Worm (Caenorhabditis elegans) whole organism, L1 larva: ENCODE results near the gene F10C2.5.

Experiments used
- C04F5.9 ChIP-seq: sonication (generic microtip); optimal IDR thresholded peaks from 2 replicates; lab custom pipeline; 2016; ENCODE audit warnings: missing genetic modification characterization, missing compliant biosample characterization
- C16A3.4 ChIP-seq: fragments of 150-350 bp; optimal IDR thresholded peaks from 2 replicates; lab custom pipeline; 2014; ENCODE audit warnings: missing biosample characterization, missing genetic modification characterization
- Y116A8C.19 ChIP-seq: sonication (generic microtip); optimal IDR thresholded peaks from 2 replicates; lab custom pipeline; 2016; ENCODE audit warnings: missing compliant biosample characterization, missing genetic modification characterization, borderline replicate concordance
- alr-1 ChIP-seq: fragments of 200-800 bp; sonication (Bioruptor generic); optimal IDR thresholded peaks from 2 replicates; lab custom pipeline; 2018; ENCODE audit warnings: borderline replicate concordance, mild to moderate bottlenecking, missing genetic modification characterization, missing compliant biosample characterization
- aly-2 ChIP-seq: fragments of 150-350 bp; optimal IDR thresholded peaks from 2 replicates; lab custom pipeline; 2014; ENCODE audit warnings: missing biosample characterization, missing genetic modification characterization
- ceh-63 ChIP-seq: fragments of 200-800 bp; sonication (Bioruptor generic); optimal IDR thresholded peaks from 2 replicates; lab custom pipeline; 2018; ENCODE audit warnings: mild to moderate bottlenecking, missing genetic modification characterization, missing compliant biosample characterization
- ces-1 ChIP-seq: fragments of 150-350 bp; optimal IDR thresholded peaks from 2 replicates; lab custom pipeline; 2014; ENCODE audit warnings: missing biosample characterization, missing genetic modification reagents, missing genetic modification characterization
- dpl-1 ChIP-seq, 3 experiments: fragments of 150-350 bp in 2 of 3; sonication (generic microtip) in 1 of 3; optimal IDR thresholded peaks; 2 replicates each; lab custom pipeline; 2014 to 2017; ENCODE audit warnings: missing biosample characterization in 3 of 3, missing genetic modification characterization in 3 of 3, missing genetic modification reagents in 3 of 3
- dsc-1 ChIP-seq: sonication (generic microtip); optimal IDR thresholded peaks from 2 replicates; lab custom pipeline; 2016; ENCODE audit warnings: mild to moderate bottlenecking, missing genetic modification characterization, missing compliant biosample characterization
- elt-2 ChIP-seq: sonication (generic microtip); optimal IDR thresholded peaks from 2 replicates; lab custom pipeline; 2016; ENCODE audit warnings: missing genetic modification characterization, mild to moderate bottlenecking, inconsistent platforms, missing compliant biosample characterization, missing genetic modification reagents
- elt-3 ChIP-seq, 6 experiments: fragments of 150-350 bp in 1 of 6; sonication (generic microtip); optimal IDR thresholded peaks; 2 replicates each; lab custom pipeline; 2017 to 2018; ENCODE audit warnings: missing biosample characterization in 6 of 6, missing genetic modification characterization in 6 of 6, inconsistent platforms in 1 of 6
- fkh-10 ChIP-seq: sonication (generic microtip); optimal IDR thresholded peaks from 2 replicates; lab custom pipeline; 2017; ENCODE audit warnings: missing biosample characterization, missing genetic modification reagents, missing genetic modification characterization
- fkh-8 ChIP-seq: sonication (generic microtip); optimal IDR thresholded peaks from 2 replicates; lab custom pipeline; 2016; ENCODE audit warnings: mild to moderate bottlenecking, missing genetic modification characterization, missing compliant biosample characterization
- grh-1 ChIP-seq: fragments of 200-800 bp; sonication (Bioruptor generic); IDR thresholded peaks from 2 replicates; pipeline ENCODE4 v1.3.6; 2022; ENCODE audit warnings: missing genetic modification reagents, missing genetic modification characterization, missing compliant biosample characterization
- hlh-17 ChIP-seq: fragments of 200-800 bp; sonication (Bioruptor generic); optimal IDR thresholded peaks from 2 replicates; lab custom pipeline; 2018; ENCODE audit warnings: missing genetic modification characterization, mild to moderate bottlenecking, missing compliant biosample characterization, moderate library complexity, borderline replicate concordance
- hpl-2 ChIP-seq: fragments of 150-350 bp; optimal IDR thresholded peaks from 2 replicates; lab custom pipeline; 2014; ENCODE audit warnings: missing biosample characterization, missing genetic modification reagents, missing genetic modification characterization
- irx-1 ChIP-seq: sonication (generic microtip); optimal IDR thresholded peaks from 2 replicates; lab custom pipeline; 2016; ENCODE audit warnings: missing genetic modification characterization, missing compliant biosample characterization
- jun-1 ChIP-seq: fragments of 150-350 bp; optimal IDR thresholded peaks from 2 replicates; lab custom pipeline; 2014; ENCODE audit warnings: missing biosample characterization, missing genetic modification reagents, missing genetic modification characterization
- lin-13 ChIP-seq: fragments of 150-350 bp; optimal IDR thresholded peaks from 2 replicates; lab custom pipeline; 2014; ENCODE audit warnings: missing biosample characterization, missing genetic modification reagents, missing genetic modification characterization
- lin-15B ChIP-seq: fragments of 150-350 bp; sonication (generic microtip); optimal IDR thresholded peaks from 3 replicates; lab custom pipeline; 2014; ENCODE audit warnings: missing biosample characterization, missing genetic modification characterization
- lin-35 ChIP-seq, 2 experiments: fragments of 150-350 bp; optimal IDR thresholded peaks; 2 replicates each; lab custom pipeline; 2014; ENCODE audit warnings: missing biosample characterization in 2 of 2, missing genetic modification characterization in 2 of 2, missing genetic modification reagents in 2 of 2
- lin-39 ChIP-seq: fragments of 150-350 bp; optimal IDR thresholded peaks from 2 replicates; lab custom pipeline; 2014; ENCODE audit warnings: missing biosample characterization, missing genetic modification reagents, missing genetic modification characterization
- lsy-2 ChIP-seq, 2 experiments: fragments of 150-350 bp; optimal IDR thresholded peaks; 2 replicates each; lab custom pipeline; 2014; ENCODE audit warnings: missing biosample characterization in 2 of 2, missing genetic modification characterization in 2 of 2
- mab-9 ChIP-seq: fragments of 200-800 bp; sonication (Bioruptor generic); IDR thresholded peaks from 2 replicates; pipeline ENCODE4 v1.3.6; 2022; ENCODE audit warnings: missing genetic modification reagents, missing genetic modification characterization, missing compliant biosample characterization
- mep-1 ChIP-seq: fragments of 150-350 bp; optimal IDR thresholded peaks from 2 replicates; lab custom pipeline; 2014; ENCODE audit warnings: missing biosample characterization, missing genetic modification characterization
- nhr-237 ChIP-seq: fragments of 150-350 bp; optimal IDR thresholded peaks from 2 replicates; lab custom pipeline; 2014; ENCODE audit warnings: missing biosample characterization, missing genetic modification characterization
- nhr-76 ChIP-seq: sonication (generic microtip); optimal IDR thresholded peaks from 2 replicates; lab custom pipeline; 2017; ENCODE audit warnings: missing biosample characterization, missing genetic modification characterization
- nhr-77 ChIP-seq: fragments of 150-350 bp; optimal IDR thresholded peaks from 2 replicates; lab custom pipeline; 2014; ENCODE audit warnings: missing biosample characterization, missing genetic modification characterization
- nhr-84 ChIP-seq: sonication (generic microtip); optimal IDR thresholded peaks from 2 replicates; lab custom pipeline; 2017; ENCODE audit warnings: missing biosample characterization, missing genetic modification characterization
- nhr-85 ChIP-seq: sonication (generic microtip); peaks from one replicate; lab custom pipeline; 2016; ENCODE audit warnings: missing genetic modification characterization, inconsistent platforms, missing compliant biosample characterization
- nhr-90 ChIP-seq: sonication (generic microtip); optimal IDR thresholded peaks from 2 replicates; lab custom pipeline; 2016; ENCODE audit warnings: mild to moderate bottlenecking, missing genetic modification characterization, missing compliant biosample characterization; ENCODE audit not compliant: poor library complexity
- pag-3 ChIP-seq: sonication (generic microtip); optimal IDR thresholded peaks from 2 replicates; lab custom pipeline; 2017; ENCODE audit warnings: missing genetic modification characterization, mild to moderate bottlenecking, missing compliant biosample characterization, antibody characterized with exemption, borderline replicate concordance; ENCODE audit not compliant: insufficient read depth
- pax-3 ChIP-seq: fragments of 200-800 bp; sonication (Bioruptor generic); optimal IDR thresholded peaks from 2 replicates; lab custom pipeline; 2018; ENCODE audit warnings: mild to moderate bottlenecking, missing genetic modification characterization, moderate library complexity, missing compliant biosample characterization
- pqm-1 ChIP-seq: sonication (generic microtip); optimal IDR thresholded peaks from 3 replicates; lab custom pipeline; 2017; ENCODE audit warnings: missing biosample characterization, missing genetic modification characterization
- rnt-1 ChIP-seq: sonication (generic microtip); optimal IDR thresholded peaks from 2 replicates; lab custom pipeline; 2016; ENCODE audit warnings: mild to moderate bottlenecking, missing genetic modification characterization, moderate library complexity, missing compliant biosample characterization
- skn-1 ChIP-seq: fragments of 150-350 bp; optimal IDR thresholded peaks from 2 replicates; lab custom pipeline; 2014; ENCODE audit warnings: missing biosample characterization, missing genetic modification characterization
- snpc-4 ChIP-seq: fragments of 150-350 bp; optimal IDR thresholded peaks from 2 replicates; lab custom pipeline; 2014; ENCODE audit warnings: missing biosample characterization, missing genetic modification characterization
- snu-23 ChIP-seq: sonication (generic microtip); optimal IDR thresholded peaks from 2 replicates; lab custom pipeline; 2016; ENCODE audit warnings: missing genetic modification characterization, missing compliant biosample characterization
- sox-4 ChIP-seq: sonication (generic microtip); optimal IDR thresholded peaks from 2 replicates; lab custom pipeline; 2016; ENCODE audit warnings: missing genetic modification characterization, missing compliant biosample characterization
- sptf-1 ChIP-seq: fragments of 150-350 bp; optimal IDR thresholded peaks from 2 replicates; lab custom pipeline; 2014; ENCODE audit warnings: missing biosample characterization, missing genetic modification characterization
- swsn-7 ChIP-seq: sonication (generic microtip); optimal IDR thresholded peaks from 2 replicates; lab custom pipeline; 2016; ENCODE audit warnings: missing genetic modification characterization, missing compliant biosample characterization
- tbx-2 ChIP-seq: sonication (generic microtip); optimal IDR thresholded peaks from 2 replicates; lab custom pipeline; 2016; ENCODE audit warnings: missing genetic modification characterization, missing compliant biosample characterization
- tlp-1 ChIP-seq: fragments of 150-350 bp; optimal IDR thresholded peaks from 2 replicates; lab custom pipeline; 2014; ENCODE audit warnings: missing biosample characterization, missing genetic modification characterization
- unc-30 ChIP-seq: sonication (generic microtip); optimal IDR thresholded peaks from 2 replicates; lab custom pipeline; 2017; ENCODE audit warnings: missing biosample characterization, missing genetic modification characterization
- unc-98 ChIP-seq: fragments of 200-800 bp; sonication (Bioruptor generic); IDR thresholded peaks from 2 replicates; pipeline ENCODE4 v1.3.6; 2022; ENCODE audit warnings: missing genetic modification characterization, missing compliant biosample characterization
- vab-15 ChIP-seq: sonication (generic microtip); optimal IDR thresholded peaks from 2 replicates; lab custom pipeline; 2017; ENCODE audit warnings: missing genotype, mild to moderate bottlenecking, missing genetic modification characterization, missing compliant biosample characterization
- xbp-1 ChIP-seq: sonication (generic microtip); optimal IDR thresholded peaks from 2 replicates; lab custom pipeline; 2016; ENCODE audit warnings: missing genetic modification characterization, missing compliant biosample characterization
- zag-1 ChIP-seq: fragments of 150-350 bp; optimal IDR thresholded peaks from 2 replicates; lab custom pipeline; 2014; ENCODE audit warnings: missing biosample characterization, missing genetic modification characterization
- ztf-11 ChIP-seq, 2 experiments: sonication (generic microtip); optimal IDR thresholded peaks; 2 replicates each; lab custom pipeline; 2016 to 2017; ENCODE audit warnings: missing genetic modification characterization in 2 of 2, missing biosample characterization in 1 of 2, missing compliant biosample characterization in 1 of 2
- ztf-4 ChIP-seq: fragments of 150-350 bp; optimal IDR thresholded peaks from 2 replicates; lab custom pipeline; 2014; ENCODE audit warnings: missing biosample characterization, missing genetic modification characterization

The F10C2.5 gene

DNA sequence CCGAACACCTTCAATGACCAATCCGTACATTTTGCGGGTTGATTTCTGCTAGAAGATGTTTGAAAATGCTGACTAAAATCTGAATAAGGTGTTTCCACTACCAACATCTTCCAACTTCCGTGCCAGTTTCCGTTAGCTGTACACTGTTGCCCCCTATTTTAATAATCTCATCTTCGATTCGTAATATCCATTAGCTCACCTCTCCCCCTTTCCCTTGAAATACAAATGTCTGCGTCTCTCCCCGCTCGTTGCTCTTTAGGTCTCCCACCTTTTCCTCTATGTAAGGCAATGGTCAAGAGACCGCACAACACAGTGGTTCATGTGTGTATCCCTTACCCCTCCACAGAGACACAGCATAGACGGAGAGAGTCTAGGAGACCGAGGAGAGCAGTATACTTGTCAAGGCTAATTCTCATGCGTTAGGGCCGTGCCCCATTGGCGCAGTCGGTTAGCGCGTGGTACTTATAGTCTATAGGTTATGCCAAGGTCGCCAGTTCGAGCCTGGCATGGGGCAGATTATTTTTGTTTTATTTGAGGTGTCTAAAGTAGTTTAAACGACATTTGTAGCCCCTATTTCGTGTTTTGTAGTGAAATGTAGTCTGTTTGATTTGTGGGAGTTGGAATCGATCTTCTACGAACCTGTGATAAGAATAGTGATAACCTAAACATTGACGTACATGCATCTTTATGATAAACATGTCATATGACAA lies 43.3 kb upstream of the F10C2.5 start, which contains the start of gene gcy-33 (continued):
- TF ChIP-seq ces-1 (GFP tag; lab: Kevin White, UChicago), result no peak
- no peak for TF ChIP-seq unc-98 (GFP tag; lab: Robert Waterston, UW)
- peak; percentile 18 for TF ChIP-seq fkh-10 (GFP tag; lab: Kevin White, UChicago)
- peak; percentile 62 for TF ChIP-seq tlp-1 (tag; lab: Kevin White, UChicago)
- peak; percentile 71 for TF ChIP-seq pqm-1 (tag; lab: Kevin White, UChicago)
- peak; percentile 83 for TF ChIP-seq pax-3 (tag; lab: Kevin White, UChicago)
- peak; percentile 60 for TF ChIP-seq irx-1 (tag; lab: Kevin White, UChicago)
- TF ChIP-seq vab-15 (tag; lab: Kevin White, UChicago), result no peak
- no peak for TF ChIP-seq alr-1
- peak; percentile 68 for TF ChIP-seq jun-1 (tag; lab: Kevin White, UChicago)
- TF ChIP-seq nhr-76 (tag; lab: Kevin White, UChicago), result peak; percentile 24
- no peak for TF ChIP-seq hpl-2 (GFP tag; lab: Kevin White, UChicago)
- TF ChIP-seq nhr-77 (tag; lab: Kevin White, UChicago), result peak; percentile 43
- no peak for TF ChIP-seq zag-1
- TF ChIP-seq hlh-17 (GFP tag; lab: Kevin White, UChicago), result no peak
- TF ChIP-seq sptf-1, result no peak
- TF ChIP-seq grh-1 (GFP tag; lab: Robert Waterston, UW), result 0 out of 2 replicates have a peak, but pooled peaks have one; percentile 18
- peak in 1 of 2 experiments; percentile 81 for TF ChIP-seq ztf-11 (tag; optimal IDR thresholded peaks at IDR 0.05; lab: Kevin White, UChicago)
- TF ChIP-seq lin-15B (tag; lab: Kevin White, UChicago), result no peak
- TF ChIP-seq nhr-85 (tag; lab: Kevin White, UChicago), result peak; percentile 83
- peak in 5 of 6 experiments; percentile 17 to 58 (median 43) for TF ChIP-seq elt-3 (tag; optimal IDR thresholded peaks at IDR 0.05; lab: Kevin White, UChicago)
- TF ChIP-seq lsy-2 (tag; optimal IDR thresholded peaks at IDR 0.05; lab: Kevin White, UChicago), result peak; percentile 73 to 79
- TF ChIP-seq rnt-1 (tag; lab: Kevin White, UChicago), result peak; percentile 73
- peak; percentile 76 for TF ChIP-seq tbx-2 (tag; lab: Kevin White, UChicago)
- peak; percentile 8 for TF ChIP-seq C04F5.9
- TF ChIP-seq swsn-7, result peak; percentile 88
- peak; percentile 92 for TF ChIP-seq snu-23 (GFP tag; lab: Kevin White, UChicago)
- peak; percentile 44 for TF ChIP-seq lin-13 (GFP tag; lab: Kevin White, UChicago)
- no peak for TF ChIP-seq ceh-63 (GFP tag; lab: Kevin White, UChicago)
- peak; percentile 91 for TF ChIP-seq nhr-90 (tag; lab: Kevin White, UChicago)
- TF ChIP-seq unc-30 (tag; lab: Kevin White, UChicago), result no peak
- TF ChIP-seq pag-3 (tag; lab: Kevin White, UChicago), result no peak
- peak; percentile 81 for TF ChIP-seq snpc-4 (tag; lab: Kevin White, UChicago)
- TF ChIP-seq lin-35 (GFP tag; optimal IDR thresholded peaks at IDR 0.05; lab: Kevin White, UChicago), result peak; percentile 71 to 82
- TF ChIP-seq xbp-1 (tag; lab: Kevin White, UChicago), result peak; percentile 83
- peak; percentile 81 for TF ChIP-seq dsc-1
- peak; percentile 71 for TF ChIP-seq sox-4 (tag; lab: Kevin White, UChicago)
- no peak for TF ChIP-seq Y116A8C.19
- peak; percentile 63 for TF ChIP-seq skn-1
- TF ChIP-seq nhr-84 (tag; lab: Kevin White, UChicago), result no peak
- peak; percentile 75 for TF ChIP-seq aly-2 (tag; lab: Kevin White, UChicago)
- TF ChIP-seq elt-2 (tag; lab: Kevin White, UChicago), result peak; percentile 98
- TF ChIP-seq nhr-237 (tag; lab: Kevin White, UChicago), result peak; percentile 58
- no peak for TF ChIP-seq mab-9
- peak; percentile 81 for TF ChIP-seq C16A3.4 (tag; lab: Kevin White, UChicago)
- no peak for TF ChIP-seq lin-39
- TF ChIP-seq ztf-4, result peak; percentile 58
- peak; percentile 87 for TF ChIP-seq mep-1
- TF ChIP-seq dpl-1 (GFP tag; optimal IDR thresholded peaks at IDR 0.05; lab: Kevin White, UChicago), result peak; percentile 31 to 63 (median 60)
- TF ChIP-seq fkh-8, result peak; percentile 69
